Fruit fly (Drosophila melanogaster): Measurements from ENCODE around the gene Capa.

dm6 chr3R:29869350-29869688, 44.8 kb downstream of the Capa start, which contains the start of gene CG34133:
- TF ChIP-seq CTCF (optimal IDR thresholded peaks at IDR 0.05) (no peak), CG8478 (optimal IDR thresholded peaks at IDR 0.05) (no peak)

Measured in S2 (cell line).